Worm (Caenorhabditis elegans) whole organism, L3 larva: ENCODE results near the gene F43C11.11.

Experiments
- ZK546.5 ChIP-seq: sonication (generic microtip); optimal IDR thresholded peaks from 2 replicates; lab custom pipeline; 2017; ENCODE audit warnings: missing biosample characterization, missing genetic modification characterization
- egl-27 ChIP-seq: sonication (generic microtip); optimal IDR thresholded peaks from 4 replicates; lab custom pipeline; 2017; ENCODE audit warnings: missing biosample characterization, missing genetic modification reagents, missing genetic modification characterization
- jun-1 ChIP-seq: fragments of 150-350 bp; optimal IDR thresholded peaks from 2 replicates; lab custom pipeline; 2014; ENCODE audit warnings: missing biosample characterization, missing genetic modification reagents, missing genetic modification characterization
- lin-39 ChIP-seq: fragments of 150-350 bp; optimal IDR thresholded peaks from 2 replicates; lab custom pipeline; 2018; ENCODE audit warnings: missing biosample characterization, missing genetic modification reagents, missing genetic modification characterization
- pha-4 ChIP-seq: fragments of 150-350 bp; optimal IDR thresholded peaks from 2 replicates; lab custom pipeline; 2014; ENCODE audit warnings: missing biosample characterization, missing genetic modification reagents, missing genetic modification characterization

ce11 chrII:2354476-2354875 is 9.1 kb downstream of the F43C11.11 start, which contains the start of gene F43C11.2:
- TF ChIP-seq pha-4, result no peak
- TF ChIP-seq egl-27, result no peak
- no peak for TF ChIP-seq ZK546.5 (tag; lab: Kevin White, UChicago)
- TF ChIP-seq lin-39 (tag; lab: Kevin White, UChicago), result no peak
- TF ChIP-seq jun-1 (tag; lab: Kevin White, UChicago), result no peak
